Fruit fly (Drosophila melanogaster): ENCODE results near the gene CCDC53.

DNA sequence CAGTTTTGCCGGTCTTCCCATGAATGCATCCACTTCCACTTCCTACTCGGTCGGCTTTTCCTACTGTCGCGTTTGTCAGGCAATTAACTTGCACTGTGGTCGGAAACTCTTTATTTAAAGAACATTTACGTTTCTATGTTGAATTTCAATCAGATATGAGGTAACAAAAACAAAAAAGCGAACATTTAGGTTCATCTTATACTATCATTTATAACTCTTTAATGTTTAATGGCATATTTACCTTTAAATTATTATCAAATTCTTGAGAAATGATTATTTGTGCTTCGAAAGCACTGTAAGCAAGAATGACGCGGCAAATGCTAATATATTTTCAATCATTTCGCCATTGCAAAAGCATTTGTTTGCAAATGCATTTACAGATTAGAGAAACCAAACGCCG is 7.2 kb upstream of the CCDC53 start:
- TF ChIP-seq Hr78 (GFP tag; optimal IDR thresholded peaks at IDR 0.05) (no peak), psq (GFP tag; optimal IDR thresholded peaks at IDR 0.05) (peak; percentile 1), usp (GFP tag; optimal IDR thresholded peaks at IDR 0.05) (no peak), HLH106 (tag; optimal IDR thresholded peaks at IDR 0.05) (no peak), Dfd (GFP tag; optimal IDR thresholded peaks at IDR 0.05) (no peak), Hnf4 (GFP tag; optimal IDR thresholded peaks at IDR 0.05) (no peak), OdsH (GFP tag; optimal IDR thresholded peaks at IDR 0.05) (peak; percentile 10), fru (GFP tag; optimal IDR thresholded peaks at IDR 0.05) (peak; percentile 12), CG32264 (GFP tag; optimal IDR thresholded peaks at IDR 0.05) (no peak), Myc (optimal IDR thresholded peaks at IDR 0.05) (no peak), GATAd (GFP tag; optimal IDR thresholded peaks at IDR 0.05) (no peak), woc (GFP tag; optimal IDR thresholded peaks at IDR 0.05) (no peak), br (GFP tag; optimal IDR thresholded peaks at IDR 0.05) (no peak), pan (optimal IDR thresholded peaks at IDR 0.05) (no peak)
